Worm (Caenorhabditis elegans) whole organism, young adult: ENCODE data around the gene srx-36.

Experiments
- B0035.1 ChIP-seq: sonication (generic microtip); optimal IDR thresholded peaks from 2 replicates; lab custom pipeline; 2016; ENCODE audit warnings: missing genetic modification characterization, mild to moderate bottlenecking, missing compliant biosample characterization, missing genotype, missing genetic modification reagents
- C17E4.6 ChIP-seq: fragments of 200-800 bp; sonication (Bioruptor generic); IDR thresholded peaks from 2 replicates; pipeline ENCODE4 v1.3.6; 2022; ENCODE audit warnings: missing genetic modification reagents, missing genetic modification characterization, missing compliant biosample characterization
- F22D6.2 ChIP-seq: sonication (generic microtip); optimal IDR thresholded peaks from 2 replicates; lab custom pipeline; 2016; ENCODE audit warnings: mild to moderate bottlenecking, missing genetic modification characterization, missing compliant biosample characterization
- F23B12.7 ChIP-seq: sonication (generic microtip); optimal IDR thresholded peaks from 2 replicates; lab custom pipeline; 2017; ENCODE audit warnings: missing genetic modification characterization, mild to moderate bottlenecking, missing compliant biosample characterization, antibody characterized with exemption, moderate library complexity; ENCODE audit not compliant: insufficient read depth
- F33H1.4 ChIP-seq: fragments of 200-800 bp; sonication (Bioruptor generic); IDR thresholded peaks from 2 replicates; pipeline ENCODE4 v1.3.6; 2022; ENCODE audit warnings: missing genetic modification reagents, missing genetic modification characterization, missing compliant biosample characterization
- T07F8.4 ChIP-seq: sonication (generic microtip); optimal IDR thresholded peaks from 2 replicates; lab custom pipeline; 2016; ENCODE audit warnings: mild to moderate bottlenecking, missing genetic modification characterization, moderate library complexity, missing compliant biosample characterization
- ZK185.1 ChIP-seq: sonication (generic microtip); optimal IDR thresholded peaks from 2 replicates; lab custom pipeline; 2016; ENCODE audit warnings: mild to moderate bottlenecking, missing genetic modification characterization, missing compliant biosample characterization; ENCODE audit not compliant: poor library complexity, severe bottlenecking
- bed-2 ChIP-seq: fragments of 200-800 bp; sonication (Bioruptor generic); IDR thresholded peaks from 2 replicates; pipeline ENCODE4 v1.3.6; 2022; ENCODE audit warnings: missing genetic modification reagents, missing genetic modification characterization, missing compliant biosample characterization
- ccch-3 ChIP-seq: fragments of 200-800 bp; sonication (Bioruptor generic); optimal IDR thresholded peaks from 2 replicates; lab custom pipeline; 2018; ENCODE audit warnings: mild to moderate bottlenecking, missing genetic modification characterization, missing compliant biosample characterization
- ceh-100 ChIP-seq: fragments of 200-800 bp; sonication (Bioruptor generic); IDR thresholded peaks from 2 replicates; pipeline ENCODE4 v1.3.6; 2022; ENCODE audit warnings: missing genetic modification reagents, missing genetic modification characterization, missing compliant biosample characterization
- ceh-40 ChIP-seq: fragments of 200-800 bp; sonication (Bioruptor generic); IDR thresholded peaks from 2 replicates; pipeline ENCODE4 v1.3.6; 2022; ENCODE audit warnings: missing genetic modification characterization, missing compliant biosample characterization
- ceh-91 ChIP-seq: fragments of 200-800 bp; sonication (Bioruptor generic); IDR thresholded peaks from 2 replicates; pipeline ENCODE4 v1.3.6; 2022; ENCODE audit warnings: missing genetic modification reagents, missing genetic modification characterization, missing compliant biosample characterization
- chd-7 ChIP-seq: sonication (generic microtip); optimal IDR thresholded peaks from 2 replicates; lab custom pipeline; 2016; ENCODE audit warnings: mild to moderate bottlenecking, missing genetic modification characterization, moderate library complexity, missing compliant biosample characterization
- dox-1 ChIP-seq: fragments of 200-800 bp; sonication (Bioruptor generic); IDR thresholded peaks from 2 replicates; pipeline ENCODE4 v1.3.6; 2022; ENCODE audit warnings: missing genetic modification reagents, missing genetic modification characterization, missing compliant biosample characterization
- dpff-1 ChIP-seq: sonication (generic microtip); optimal IDR thresholded peaks from 2 replicates; lab custom pipeline; 2017; ENCODE audit warnings: mild to moderate bottlenecking, missing genetic modification characterization, missing compliant biosample characterization
- efl-1 ChIP-seq: fragments of 150-350 bp; optimal IDR thresholded peaks from 2 replicates; lab custom pipeline; 2014; ENCODE audit warnings: missing biosample characterization, missing genetic modification reagents, missing genetic modification characterization
- egl-18 ChIP-seq: fragments of 200-800 bp; sonication (Bioruptor generic); IDR thresholded peaks from 2 replicates; pipeline ENCODE4 v1.3.6; 2022; ENCODE audit warnings: missing genetic modification reagents, missing genetic modification characterization, missing compliant biosample characterization
- him-1 ChIP-seq: sonication (generic microtip); optimal IDR thresholded peaks from 2 replicates; lab custom pipeline; 2016; ENCODE audit warnings: missing genotype, missing genetic modification reagents, missing genetic modification characterization, missing compliant biosample characterization
- hlh-26 ChIP-seq: fragments of 200-800 bp; sonication (Bioruptor generic); conservative IDR thresholded peaks from 2 replicates; pipeline ENCODE4 v1.3.6; 2022; ENCODE audit warnings: missing genetic modification reagents, missing genetic modification characterization, missing compliant biosample characterization
- hmg-1.2 ChIP-seq: fragments of 200-800 bp; sonication (Bioruptor generic); IDR thresholded peaks from 2 replicates; pipeline ENCODE4 v1.3.6; 2022; ENCODE audit warnings: missing genetic modification reagents, missing genetic modification characterization, missing compliant biosample characterization
- madf-6 ChIP-seq: fragments of 200-800 bp; sonication (Bioruptor generic); IDR thresholded peaks from 2 replicates; pipeline ENCODE4 v1.3.6; 2022; ENCODE audit warnings: missing genetic modification reagents, missing genetic modification characterization, missing compliant biosample characterization
- mcd-1 ChIP-seq: fragments of 200-800 bp; sonication (Bioruptor generic); IDR thresholded peaks from 2 replicates; pipeline ENCODE4 v1.3.6; 2022; ENCODE audit warnings: missing genetic modification reagents, missing genetic modification characterization, missing compliant biosample characterization
- nhr-27 ChIP-seq: fragments of 200-800 bp; sonication (Bioruptor generic); optimal IDR thresholded peaks from 2 replicates; lab custom pipeline; 2018; ENCODE audit warnings: mild to moderate bottlenecking, missing genetic modification characterization, moderate library complexity, missing compliant biosample characterization
- rcor-1 ChIP-seq: fragments of 200-800 bp; sonication (Bioruptor generic); IDR thresholded peaks from 2 replicates; pipeline ENCODE4 v1.3.6; 2022; ENCODE audit warnings: missing genetic modification reagents, missing genetic modification characterization, missing compliant biosample characterization
- sea-2 ChIP-seq: fragments of 200-800 bp; sonication (Bioruptor generic); IDR thresholded peaks from 2 replicates; pipeline ENCODE4 v1.3.6; 2022; ENCODE audit warnings: missing genetic modification characterization, missing compliant biosample characterization
- snpc-1.1 ChIP-seq: sonication (generic microtip); optimal IDR thresholded peaks from 2 replicates; lab custom pipeline; 2017; ENCODE audit warnings: missing genetic modification characterization, mild to moderate bottlenecking, missing compliant biosample characterization, antibody characterized with exemption, moderate library complexity, missing genotype, missing genetic modification reagents; ENCODE audit not compliant: insufficient read depth
- sptf-2 ChIP-seq: fragments of 200-800 bp; sonication (Bioruptor generic); optimal IDR thresholded peaks from 2 replicates; lab custom pipeline; 2018; ENCODE audit warnings: mild to moderate bottlenecking, missing genetic modification characterization, missing compliant biosample characterization
- tbp1 ChIP-seq: fragments of 200-800 bp; sonication (Bioruptor generic); optimal IDR thresholded peaks from 2 replicates; lab custom pipeline; 2018; ENCODE audit warnings: mild to moderate bottlenecking, missing genetic modification characterization, missing compliant biosample characterization
- unc-62 ChIP-seq: fragments of 150-350 bp; optimal IDR thresholded peaks from 2 replicates; lab custom pipeline; 2014; ENCODE audit warnings: missing biosample characterization, missing genetic modification reagents, missing genetic modification characterization
- xnd-1 ChIP-seq: sonication (generic microtip); optimal IDR thresholded peaks from 2 replicates; lab custom pipeline; 2016; ENCODE audit warnings: missing genotype, missing genetic modification reagents, missing genetic modification characterization, missing compliant biosample characterization
- zfh-2 ChIP-seq: fragments of 200-800 bp; sonication (Bioruptor generic); conservative IDR thresholded peaks from 2 replicates; pipeline ENCODE4 v1.3.6; 2022; ENCODE audit warnings: missing genetic modification reagents, missing genetic modification characterization, missing compliant biosample characterization
- ztf-26 ChIP-seq: sonication (generic microtip); optimal IDR thresholded peaks from 2 replicates; lab custom pipeline; 2017; ENCODE audit warnings: missing genetic modification characterization, missing compliant biosample characterization
- ztf-28 ChIP-seq: fragments of 200-800 bp; sonication (Bioruptor generic); IDR thresholded peaks from 2 replicates; pipeline ENCODE4 v1.3.6; 2022; ENCODE audit warnings: missing genetic modification reagents, missing genetic modification characterization, missing compliant biosample characterization

srx-36 gene

ce11 chrV:7111276-7111675, 19.6 kb downstream of the srx-36 start:
- TF ChIP-seq tbp1 (GFP tag; lab: Kevin White, UChicago) = no peak
- TF ChIP-seq mcd-1 (GFP tag; lab: Robert Waterston, UW) = no peak
- TF ChIP-seq snpc-1.1 (tag; lab: Kevin White, UChicago) = no peak
- no peak for TF ChIP-seq ceh-40 (GFP tag; lab: Robert Waterston, UW)
- no peak for TF ChIP-seq chd-7
- no peak for TF ChIP-seq sea-2 (GFP tag; lab: Robert Waterston, UW)
- no peak for TF ChIP-seq him-1 (tag; lab: Kevin White, UChicago)
- no peak for TF ChIP-seq xnd-1
- no peak for TF ChIP-seq ZK185.1

ce11 chrV:7110370-7110769, 20.5 kb downstream of the srx-36 start:
- TF ChIP-seq dox-1 (GFP tag; lab: Robert Waterston, UW) (no peak), ccch-3 (GFP tag; lab: Kevin White, UChicago) (no peak), ztf-28 (GFP tag; lab: Robert Waterston, UW) (no peak), ceh-91 (GFP tag; lab: Robert Waterston, UW) (no peak), F33H1.4 (GFP tag; lab: Robert Waterston, UW) (no peak), T07F8.4 (tag; lab: Kevin White, UChicago) (no peak), efl-1 (GFP tag; lab: Kevin White, UChicago) (no peak), bed-2 (GFP tag; lab: Robert Waterston, UW) (no peak), ztf-26 (tag; lab: Kevin White, UChicago) (no peak)

- no peak for TF ChIP-seq sptf-2 (GFP tag; lab: Kevin White, UChicago)
- no peak for TF ChIP-seq C17E4.6 (GFP tag; lab: Robert Waterston, UW)
- TF ChIP-seq F23B12.7 = no peak
- no peak for TF ChIP-seq sea-2 (GFP tag; lab: Robert Waterston, UW)
- 0 out of 2 replicates have a peak, but pooled peaks have one; percentile 65 for TF ChIP-seq egl-18
- TF ChIP-seq hmg-1.2 (GFP tag; lab: Robert Waterston, UW) = no peak
- TF ChIP-seq F22D6.2 (tag; lab: Kevin White, UChicago) = no peak
- no peak for TF ChIP-seq hlh-26 (GFP tag; lab: Robert Waterston, UW)
- TF ChIP-seq rcor-1 (GFP tag; lab: Robert Waterston, UW) = no peak
- peak; percentile 67; the same call in 1 of the 2 replicates for TF ChIP-seq zfh-2 (GFP tag; lab: Robert Waterston, UW)
- TF ChIP-seq dpff-1 (tag; lab: Kevin White, UChicago) = no peak
- no peak for TF ChIP-seq ceh-100 (GFP tag; lab: Robert Waterston, UW)
- no peak for TF ChIP-seq mcd-1 (GFP tag; lab: Robert Waterston, UW)
- TF ChIP-seq, all 124 proteins: peak for 2
Measured at ce11 chrV:7106499-7107152, 24.2 kb downstream of the srx-36 start.

ce11 chrV:7103247-7103646, 27.6 kb downstream of the srx-36 start, which contains the start of gene odr-2:
Gene odr-2, plus strand, starts transcription at chrV:7103547.
- TF ChIP-seq nhr-27 = no peak
- TF ChIP-seq B0035.1 (tag; lab: Kevin White, UChicago) = no peak
- TF ChIP-seq unc-62 (GFP tag; lab: Kevin White, UChicago) = no peak
- no peak for TF ChIP-seq madf-6 (GFP tag; lab: Robert Waterston, UW)
